Fruit fly (Drosophila melanogaster) whole organism, prepupa: Measurements from ENCODE around the gene CSN5.

Experiments
- Blimp-1 ChIP-seq: fragments of 200-800 bp; sonication (Bioruptor generic); optimal IDR thresholded peaks from 3 replicates; lab custom pipeline; 2017; ENCODE audit warnings: missing biosample characterization, missing genetic modification characterization, mild to moderate bottlenecking, moderate library complexity, missing genetic modification reagents
- CG10631 ChIP-seq: fragments of 200-800 bp; sonication (Bioruptor generic); optimal IDR thresholded peaks from 2 replicates; lab custom pipeline; 2016; ENCODE audit warnings: missing biosample characterization, missing genetic modification characterization
- CG10669 ChIP-seq: fragments of 200-800 bp; sonication (Bioruptor generic); optimal IDR thresholded peaks from 3 replicates; lab custom pipeline; 2018; ENCODE audit warnings: missing biosample characterization, mild to moderate bottlenecking, missing genetic modification characterization, moderate library complexity
- CG11762 ChIP-seq: fragments of 200-800 bp; sonication (Bioruptor generic); optimal IDR thresholded peaks from 3 replicates; lab custom pipeline; 2016; ENCODE audit warnings: missing biosample characterization, missing genetic modification characterization; ENCODE audit not compliant: insufficient read depth
- CG11902 ChIP-seq: fragments of 200-800 bp; sonication (Bioruptor generic); optimal IDR thresholded peaks from 3 replicates; lab custom pipeline; 2016; ENCODE audit warnings: missing biosample characterization, missing genetic modification characterization
- CG15336 ChIP-seq: fragments of 200-800 bp; sonication (Bioruptor generic); IDR thresholded peaks from 2 replicates; pipeline ENCODE4 v1.3.6; 2022; ENCODE audit warnings: missing biosample characterization, missing genetic modification characterization
- CG16779 ChIP-seq: fragments of 200-800 bp; sonication (Bioruptor generic); optimal IDR thresholded peaks from 3 replicates; lab custom pipeline; 2017; ENCODE audit warnings: missing biosample characterization, mild to moderate bottlenecking, missing genetic modification characterization
- CG3032 ChIP-seq: fragments of 200-800 bp; optimal IDR thresholded peaks from 2 replicates; lab custom pipeline; 2019; ENCODE audit warnings: missing biosample characterization, mild to moderate bottlenecking, missing genetic modification characterization, moderate library complexity
- CG34406 ChIP-seq: fragments of 200-800 bp; sonication (Bioruptor generic); optimal IDR thresholded peaks from 3 replicates; lab custom pipeline; 2016; ENCODE audit warnings: missing biosample characterization, missing genetic modification characterization
- CG3919 ChIP-seq: fragments of 200-800 bp; sonication (Bioruptor generic); optimal IDR thresholded peaks from 3 replicates; lab custom pipeline; 2016; ENCODE audit warnings: missing biosample characterization, missing genetic modification characterization
- CG4318 ChIP-seq: fragments of 200-800 bp; sonication (Bioruptor generic); optimal IDR thresholded peaks from 3 replicates; lab custom pipeline; 2017; ENCODE audit warnings: missing biosample characterization, mild to moderate bottlenecking, missing genetic modification characterization
- CG6276 ChIP-seq: fragments of 200-800 bp; sonication (Bioruptor generic); optimal IDR thresholded peaks from 2 replicates; lab custom pipeline; 2017; ENCODE audit warnings: missing biosample characterization, mild to moderate bottlenecking, missing genetic modification characterization
- CG6792 ChIP-seq: fragments of 200-800 bp; sonication (Bioruptor generic); optimal IDR thresholded peaks from 3 replicates; lab custom pipeline; 2016; ENCODE audit warnings: missing biosample characterization, missing genetic modification characterization
- CG6854 ChIP-seq: fragments of 200-800 bp; sonication (Bioruptor generic); optimal IDR thresholded peaks from 2 replicates; lab custom pipeline; 2017; ENCODE audit warnings: missing biosample characterization, mild to moderate bottlenecking, missing genetic modification characterization
- CG7368 ChIP-seq: fragments of 200-800 bp; sonication (Bioruptor generic); optimal IDR thresholded peaks from 3 replicates; lab custom pipeline; 2016; ENCODE audit warnings: missing biosample characterization, missing genetic modification characterization
- CG8119 ChIP-seq: fragments of 200-800 bp; sonication (Bioruptor generic); IDR thresholded peaks from 3 replicates; pipeline ENCODE4 v1.3.6; 2022; ENCODE audit warnings: missing biosample characterization, missing genetic modification characterization
- CG8319 ChIP-seq: fragments of 200-800 bp; sonication (Bioruptor generic); optimal IDR thresholded peaks from 3 replicates; lab custom pipeline; 2016; ENCODE audit warnings: missing biosample characterization, missing genetic modification characterization
- CG8632 ChIP-seq: fragments of 200-800 bp; sonication (Bioruptor generic); optimal IDR thresholded peaks from 3 replicates; lab custom pipeline; 2016; ENCODE audit warnings: missing biosample characterization, missing genetic modification characterization
- CG9139 ChIP-seq: fragments of 200-800 bp; sonication (Bioruptor generic); optimal IDR thresholded peaks from 3 replicates; lab custom pipeline; 2017; ENCODE audit warnings: missing biosample characterization, mild to moderate bottlenecking, missing genetic modification characterization
- Eip75B ChIP-seq: fragments of 200-800 bp; sonication (Bioruptor generic); optimal IDR thresholded peaks from 3 replicates; lab custom pipeline; 2016; ENCODE audit warnings: missing biosample characterization, missing genetic modification characterization
- Eip78C ChIP-seq: fragments of 200-800 bp; sonication (Bioruptor generic); peaks from one replicate; lab custom pipeline; 2016; ENCODE audit warnings: missing biosample characterization, missing genetic modification characterization
- Ets21C ChIP-seq: fragments of 200-800 bp; sonication (Bioruptor generic); optimal IDR thresholded peaks from 3 replicates; lab custom pipeline; 2016; ENCODE audit warnings: missing biosample characterization, missing genetic modification characterization
- Gug ChIP-seq: fragments of 200-800 bp; sonication (Bioruptor generic); IDR thresholded peaks from 2 replicates; pipeline ENCODE4 v1.3.6; 2022; ENCODE audit warnings: missing biosample characterization, missing genetic modification characterization
- Hr39 ChIP-seq: fragments of 200-800 bp; sonication (Bioruptor generic); optimal IDR thresholded peaks from 2 replicates; lab custom pipeline; 2016; ENCODE audit warnings: missing biosample characterization, missing genetic modification characterization
- Hr4 ChIP-seq: fragments of 200-800 bp; sonication (Bioruptor generic); optimal IDR thresholded peaks from 3 replicates; lab custom pipeline; 2016; ENCODE audit warnings: missing biosample characterization, missing genetic modification characterization
- Lpt ChIP-seq: fragments of 200-800 bp; sonication (Bioruptor generic); optimal IDR thresholded peaks from 3 replicates; lab custom pipeline; 2016; ENCODE audit warnings: missing biosample characterization, missing genetic modification characterization
- Smox ChIP-seq: fragments of 200-800 bp; sonication (Bioruptor generic); optimal IDR thresholded peaks from 3 replicates; lab custom pipeline; 2016; ENCODE audit warnings: missing biosample characterization, missing genetic modification characterization
- Sox14 ChIP-seq: fragments of 200-800 bp; sonication (Bioruptor generic); optimal IDR thresholded peaks from 3 replicates; lab custom pipeline; 2016; ENCODE audit warnings: missing biosample characterization, missing genetic modification characterization
- achi ChIP-seq: fragments of 200-800 bp; sonication (Bioruptor generic); optimal IDR thresholded peaks from 3 replicates; lab custom pipeline; 2016; ENCODE audit warnings: missing biosample characterization, missing genetic modification characterization
- acj6 ChIP-seq: fragments of 200-800 bp; sonication (Bioruptor generic); optimal IDR thresholded peaks from 3 replicates; lab custom pipeline; 2016; ENCODE audit warnings: missing biosample characterization, missing genetic modification characterization
- cyc ChIP-seq: fragments of 200-800 bp; sonication (Bioruptor generic); optimal IDR thresholded peaks from 3 replicates; lab custom pipeline; 2016; ENCODE audit warnings: missing biosample characterization, missing genetic modification characterization
- dac ChIP-seq: fragments of 200-800 bp; sonication (Bioruptor generic); optimal IDR thresholded peaks from 2 replicates; lab custom pipeline; 2017; ENCODE audit warnings: missing biosample characterization, mild to moderate bottlenecking, missing genetic modification characterization
- dsx ChIP-seq: fragments of 200-800 bp; optimal IDR thresholded peaks from 3 replicates; lab custom pipeline; 2019; ENCODE audit warnings: missing biosample characterization, mild to moderate bottlenecking, missing genetic modification characterization, moderate library complexity; ENCODE audit not compliant: poor library complexity, severe bottlenecking
- eg ChIP-seq: fragments of 200-800 bp; sonication (Bioruptor generic); IDR thresholded peaks from 3 replicates; pipeline ENCODE4 v1.3.6; 2022; ENCODE audit warnings: missing biosample characterization, missing genetic modification characterization
- esn ChIP-seq: fragments of 200-800 bp; sonication (Bioruptor generic); optimal IDR thresholded peaks from 2 replicates; lab custom pipeline; 2016; ENCODE audit warnings: missing biosample characterization, mild to moderate bottlenecking, missing genetic modification characterization, moderate library complexity
- fd85E ChIP-seq: fragments of 200-800 bp; sonication (Bioruptor generic); optimal IDR thresholded peaks from 3 replicates; lab custom pipeline; 2016; ENCODE audit warnings: missing biosample characterization, missing genetic modification characterization
- fkh ChIP-seq: fragments of 200-800 bp; sonication (Bioruptor generic); optimal IDR thresholded peaks from 3 replicates; lab custom pipeline; 2017; ENCODE audit warnings: missing biosample characterization, mild to moderate bottlenecking, missing genetic modification characterization, moderate library complexity
- lz ChIP-seq: fragments of 200-800 bp; sonication (Bioruptor generic); optimal IDR thresholded peaks from 3 replicates; lab custom pipeline; 2016; ENCODE audit warnings: missing biosample characterization, missing genetic modification characterization
- net ChIP-seq: fragments of 200-800 bp; sonication (Bioruptor generic); optimal IDR thresholded peaks from 3 replicates; lab custom pipeline; 2016; ENCODE audit warnings: missing biosample characterization, missing genetic modification characterization
- pdm3 ChIP-seq: fragments of 200-800 bp; sonication (Bioruptor generic); optimal IDR thresholded peaks from 3 replicates; lab custom pipeline; 2016; ENCODE audit warnings: missing biosample characterization, missing genetic modification characterization
- salr ChIP-seq, 2 experiments: fragments of 200-800 bp; sonication (Bioruptor generic); optimal IDR thresholded peaks; 3 replicates each; lab custom pipeline; 2016 to 2018; ENCODE audit warnings: missing biosample characterization in 2 of 2, missing genetic modification characterization in 2 of 2, mild to moderate bottlenecking in 1 of 2
- spab ChIP-seq: fragments of 200-800 bp; sonication (Bioruptor generic); optimal IDR thresholded peaks from 2 replicates; lab custom pipeline; 2017; ENCODE audit warnings: missing biosample characterization, mild to moderate bottlenecking, missing genetic modification characterization, missing genetic modification reagents
- ss ChIP-seq, 2 experiments: fragments of 200-800 bp; sonication (Bioruptor generic); optimal IDR thresholded peaks; 2 replicates in 1 of 2; 3 replicates in 1 of 2; lab custom pipeline; 2017 to 2018; ENCODE audit warnings: mild to moderate bottlenecking in 2 of 2, missing biosample characterization in 2 of 2, missing genetic modification characterization in 2 of 2, moderate library complexity in 1 of 2
- svp ChIP-seq: fragments of 200-800 bp; sonication (Bioruptor generic); peaks from one replicate; lab custom pipeline; 2016; ENCODE audit warnings: missing biosample characterization, missing genetic modification characterization
- topi ChIP-seq: fragments of 200-800 bp; sonication (Bioruptor generic); optimal IDR thresholded peaks from 3 replicates; lab custom pipeline; 2016; ENCODE audit warnings: missing biosample characterization, missing genetic modification characterization

The CSN5 gene

DNA sequence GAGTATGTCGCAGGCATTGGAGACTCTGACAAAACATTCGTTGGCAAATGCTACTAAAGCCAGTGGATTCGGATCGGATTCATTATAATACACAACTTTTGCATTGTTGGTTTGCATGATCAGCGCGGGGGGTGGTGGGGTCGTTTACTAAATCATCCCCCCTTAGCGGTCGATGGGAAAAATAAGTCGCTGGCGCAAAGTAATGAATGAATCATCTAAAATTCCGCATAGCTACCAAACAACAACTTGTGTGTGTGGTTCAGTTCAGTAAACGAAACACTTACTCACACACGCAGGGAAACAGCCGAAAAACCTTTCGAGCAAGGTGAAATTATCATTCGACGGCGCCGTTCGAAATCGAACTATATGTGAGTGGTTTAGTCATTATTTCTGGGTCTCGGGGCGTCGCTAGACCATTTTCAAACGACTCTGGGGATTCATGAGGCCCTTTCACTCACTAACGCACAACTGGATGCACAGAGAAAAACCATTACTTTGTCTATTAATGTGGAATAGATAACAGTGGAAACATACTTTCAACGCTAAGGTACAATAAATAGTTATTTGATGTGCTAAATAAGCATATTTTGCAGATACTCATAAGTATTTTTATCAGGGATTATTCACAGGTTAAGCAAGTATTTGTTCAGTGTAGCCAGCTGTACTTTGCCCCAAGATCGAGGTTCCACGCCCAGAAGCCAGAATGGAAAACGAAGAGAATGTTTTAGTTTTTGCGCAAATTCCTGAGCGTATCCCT, 21.3 kb upstream of the CSN5 start (continued):
- TF ChIP-seq net (GFP tag; lab: Kevin White, UChicago) (no peak), Eip78C (GFP tag; lab: Kevin White, UChicago) (peak; percentile 44), CG34406 (no peak), ss (GFP tag; optimal IDR thresholded peaks at IDR 0.05; lab: Kevin White, UChicago) (peak in 1 of 2 experiments; percentile 86), dsx (GFP tag; lab: Kevin White, UChicago) (no peak), fkh (GFP tag; lab: Kevin White, UChicago) (no peak), CG3032 (tag; lab: Kevin White, UChicago) (no peak), CG11902 (GFP tag; lab: Kevin White, UChicago) (no peak), salr (GFP tag; optimal IDR thresholded peaks at IDR 0.05; lab: Kevin White, UChicago) (peak; percentile 87 to 89)

DNA sequence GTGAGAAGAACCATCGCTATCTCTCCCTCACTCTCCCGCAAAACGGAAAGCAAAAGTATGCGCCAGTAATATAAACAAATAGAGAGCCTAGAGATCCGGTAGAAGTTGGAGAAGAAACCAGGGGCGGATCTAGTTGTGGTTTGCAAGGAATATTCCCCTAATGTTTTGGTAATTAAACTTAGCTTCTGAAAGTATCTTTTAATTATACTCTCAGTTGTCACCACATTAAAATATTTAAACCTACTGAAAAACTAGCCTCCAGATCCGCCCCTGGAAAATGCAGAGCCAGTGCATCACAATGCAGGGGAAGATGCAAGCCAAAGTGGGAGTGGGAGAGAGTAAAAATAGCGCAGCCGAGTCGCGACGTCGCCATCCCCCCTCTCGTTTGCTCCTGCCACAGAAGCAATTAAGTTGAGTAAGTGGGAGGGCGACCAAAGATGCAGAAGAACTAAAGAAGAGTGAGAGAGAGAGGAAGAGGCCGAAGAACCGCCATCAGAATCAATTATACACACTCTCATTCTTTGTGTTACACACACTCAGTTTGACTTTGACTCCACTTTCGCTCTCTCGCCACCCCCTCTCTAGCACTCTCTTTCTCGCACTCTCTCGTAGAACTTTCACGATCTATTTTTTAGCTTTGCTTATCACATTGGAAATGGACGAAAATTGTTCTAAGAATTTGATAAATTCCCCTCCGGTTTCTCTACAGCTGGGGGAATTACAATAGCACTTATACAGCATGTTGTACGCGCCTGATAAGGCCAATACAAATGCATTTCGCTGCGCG, 20.5 kb upstream of the CSN5 start:
- peak; percentile 99 for TF ChIP-seq spab (GFP tag; lab: Kevin White, UChicago)
- peak; percentile 99 for TF ChIP-seq CG10669 (GFP tag; lab: Kevin White, UChicago)
- TF ChIP-seq Eip78C (GFP tag; lab: Kevin White, UChicago): peak; percentile 99
- peak; percentile 99 for TF ChIP-seq Eip75B
- peak; percentile 67 for TF ChIP-seq fkh (GFP tag; lab: Kevin White, UChicago)
- peak; percentile 95 for TF ChIP-seq CG8319 (GFP tag; lab: Kevin White, UChicago)
- peak; percentile 95 for TF ChIP-seq cyc (GFP tag; lab: Kevin White, UChicago)
- TF ChIP-seq fd85E (GFP tag; lab: Kevin White, UChicago): peak; percentile 76
- peak; percentile 99 for TF ChIP-seq pdm3
- TF ChIP-seq net (GFP tag; lab: Kevin White, UChicago): peak; percentile 97
- peak; percentile 94 for TF ChIP-seq lz (GFP tag; lab: Kevin White, UChicago)
- TF ChIP-seq svp: peak; percentile 93
- peak; percentile 97 for TF ChIP-seq CG6792
- TF ChIP-seq dac (GFP tag; lab: Kevin White, UChicago): peak; percentile 97
- peak; percentile 94 for TF ChIP-seq CG16779 (tag; lab: Kevin White, UChicago)
- TF ChIP-seq Gug (GFP tag; lab: Robert Waterston, UW): peak; percentile 99
- TF ChIP-seq Hr39: peak; percentile 93
- TF ChIP-seq CG3919: peak; percentile 99
- TF ChIP-seq CG3032 (tag; lab: Kevin White, UChicago): peak; percentile 99
- TF ChIP-seq achi: peak; percentile 97
- peak; percentile 37 for TF ChIP-seq CG6854 (GFP tag; lab: Kevin White, UChicago)
- TF ChIP-seq Blimp-1 (GFP tag; lab: Kevin White, UChicago): peak; percentile 37
- peak; percentile 99 for TF ChIP-seq Hr4 (GFP tag; lab: Kevin White, UChicago)
- peak; percentile 99 for TF ChIP-seq eg (GFP tag; lab: Robert Waterston, UW)
- TF ChIP-seq CG9139 (GFP tag; lab: Kevin White, UChicago): peak; percentile 97
- peak; percentile 89 for TF ChIP-seq CG6276
- no peak for TF ChIP-seq Smox (GFP tag; lab: Kevin White, UChicago)
- peak; percentile 96 for TF ChIP-seq CG15336 (GFP tag; lab: Robert Waterston, UW)
- TF ChIP-seq acj6 (GFP tag; lab: Kevin White, UChicago): peak; percentile 98
- TF ChIP-seq salr (GFP tag; optimal IDR thresholded peaks at IDR 0.05; lab: Kevin White, UChicago): peak; percentile 97 to 99
- peak; percentile 93 for TF ChIP-seq CG11762 (GFP tag; lab: Kevin White, UChicago)
- peak; percentile 93 for TF ChIP-seq CG8632
- peak; percentile 98 for TF ChIP-seq CG4318 (GFP tag; lab: Kevin White, UChicago)
- peak; percentile 92 for TF ChIP-seq topi (GFP tag; lab: Kevin White, UChicago)
- peak; percentile 93 for TF ChIP-seq CG8119 (GFP tag; lab: Robert Waterston, UW)
- TF ChIP-seq CG34406: peak; percentile 92
- TF ChIP-seq CG11902 (GFP tag; lab: Kevin White, UChicago): peak; percentile 99
- peak; percentile 98 for TF ChIP-seq ss (GFP tag; optimal IDR thresholded peaks at IDR 0.05; lab: Kevin White, UChicago)
- peak; percentile 92 for TF ChIP-seq esn
- TF ChIP-seq Lpt (GFP tag; lab: Kevin White, UChicago): peak; percentile 97
- TF ChIP-seq Sox14 (GFP tag; lab: Kevin White, UChicago): peak; percentile 99
- peak; percentile 99 for TF ChIP-seq CG10631 (GFP tag; lab: Kevin White, UChicago)
- peak; percentile 97 for TF ChIP-seq CG7368 (GFP tag; lab: Kevin White, UChicago)
- peak; percentile 86 for TF ChIP-seq Ets21C
